Worm (Caenorhabditis elegans) whole organism, L3 larva: ENCODE data around the gene sor-1.

ENCODE experiments used
- R02D3.7 ChIP-seq: fragments of 150-350 bp; optimal IDR thresholded peaks from 2 replicates; lab custom pipeline; 2014; ENCODE audit warnings: missing biosample characterization, missing genetic modification characterization
- ZK546.5 ChIP-seq: sonication (generic microtip); optimal IDR thresholded peaks from 2 replicates; lab custom pipeline; 2017; ENCODE audit warnings: missing biosample characterization, missing genetic modification characterization
- aly-2 ChIP-seq: fragments of 150-350 bp; optimal IDR thresholded peaks from 2 replicates; lab custom pipeline; 2014; ENCODE audit warnings: missing biosample characterization, missing genetic modification characterization
- ama-1 ChIP-seq: fragments of 150-350 bp; optimal IDR thresholded peaks from 2 replicates; lab custom pipeline; 2018
- ceh-16 ChIP-seq: sonication (generic microtip); optimal IDR thresholded peaks from 2 replicates; lab custom pipeline; 2017; ENCODE audit warnings: missing biosample characterization, missing genetic modification characterization
- ceh-28 ChIP-seq: fragments of 150-350 bp; optimal IDR thresholded peaks from 2 replicates; lab custom pipeline; 2014; ENCODE audit warnings: missing biosample characterization, missing genetic modification reagents, missing genetic modification characterization
- daf-12 ChIP-seq: fragments of 150-350 bp; optimal IDR thresholded peaks from 2 replicates; lab custom pipeline; 2014; ENCODE audit warnings: missing biosample characterization, missing genetic modification reagents, missing genetic modification characterization
- elt-1 ChIP-seq: fragments of 150-350 bp; optimal IDR thresholded peaks from 2 replicates; lab custom pipeline; 2014; ENCODE audit warnings: missing biosample characterization, missing genetic modification characterization
- elt-2 ChIP-seq: sonication (generic microtip); optimal IDR thresholded peaks from 2 replicates; lab custom pipeline; 2016; ENCODE audit warnings: missing genetic modification reagents, mild to moderate bottlenecking, missing genetic modification characterization, missing compliant biosample characterization
- elt-3 ChIP-seq, 3 experiments: fragments of 150-350 bp in 1 of 3; sonication (generic microtip) in 2 of 3; optimal IDR thresholded peaks; 2 replicates in 2 of 3; 4 replicates in 1 of 3; lab custom pipeline; 2014 to 2017; ENCODE audit warnings: missing biosample characterization in 3 of 3, missing genetic modification characterization in 3 of 3
- eor-1 ChIP-seq, 2 experiments: fragments of 150-350 bp; optimal IDR thresholded peaks; 2 replicates each; lab custom pipeline; 2014 to 2018; ENCODE audit warnings: missing biosample characterization in 2 of 2, missing genetic modification characterization in 2 of 2
- fkh-10 ChIP-seq: sonication (generic microtip); optimal IDR thresholded peaks from 2 replicates; lab custom pipeline; 2017; ENCODE audit warnings: missing biosample characterization, missing genetic modification reagents, missing genetic modification characterization
- fkh-2 ChIP-seq: fragments of 150-350 bp; optimal IDR thresholded peaks from 2 replicates; lab custom pipeline; 2014; ENCODE audit warnings: missing biosample characterization, missing genetic modification reagents, missing genetic modification characterization
- fos-1 ChIP-seq: fragments of 150-350 bp; optimal IDR thresholded peaks from 2 replicates; lab custom pipeline; 2014; ENCODE audit warnings: missing biosample characterization, missing genetic modification characterization
- hmg-11 ChIP-seq: sonication (generic microtip); optimal IDR thresholded peaks from 2 replicates; lab custom pipeline; 2016; ENCODE audit warnings: missing genetic modification characterization, missing compliant biosample characterization
- jun-1 ChIP-seq: fragments of 150-350 bp; optimal IDR thresholded peaks from 2 replicates; lab custom pipeline; 2014; ENCODE audit warnings: missing biosample characterization, missing genetic modification reagents, missing genetic modification characterization
- lin-39 ChIP-seq: fragments of 150-350 bp; optimal IDR thresholded peaks from 2 replicates; lab custom pipeline; 2018; ENCODE audit warnings: missing biosample characterization, missing genetic modification reagents, missing genetic modification characterization
- mml-1 ChIP-seq: fragments of 150-350 bp; sonication (generic microtip); optimal IDR thresholded peaks from 3 replicates; lab custom pipeline; 2014; ENCODE audit warnings: missing biosample characterization, missing genetic modification characterization
- nfya-1 ChIP-seq: sonication (generic microtip); optimal IDR thresholded peaks from 2 replicates; lab custom pipeline; 2017; ENCODE audit warnings: missing genetic modification characterization, mild to moderate bottlenecking, missing compliant biosample characterization, antibody characterized with exemption, moderate library complexity; ENCODE audit not compliant: insufficient read depth
- nhr-11 ChIP-seq: fragments of 150-350 bp; optimal IDR thresholded peaks from 2 replicates; lab custom pipeline; 2014; ENCODE audit warnings: missing biosample characterization, missing genetic modification characterization
- nhr-23 ChIP-seq: fragments of 150-350 bp; optimal IDR thresholded peaks from 2 replicates; lab custom pipeline; 2014; ENCODE audit warnings: missing biosample characterization, missing genetic modification reagents, missing genetic modification characterization
- nhr-25 ChIP-seq: sonication (generic microtip); optimal IDR thresholded peaks from 2 replicates; lab custom pipeline; 2017; ENCODE audit warnings: missing biosample characterization, missing genetic modification characterization
- nhr-28 ChIP-seq: fragments of 150-350 bp; optimal IDR thresholded peaks from 2 replicates; lab custom pipeline; 2014; ENCODE audit warnings: missing biosample characterization, missing genetic modification characterization
- nhr-67 ChIP-seq: fragments of 150-350 bp; optimal IDR thresholded peaks from 2 replicates; lab custom pipeline; 2014; ENCODE audit warnings: missing biosample characterization, missing genetic modification characterization
- nhr-76 ChIP-seq: fragments of 150-350 bp; sonication (generic microtip); optimal IDR thresholded peaks from 5 replicates; lab custom pipeline; 2014; ENCODE audit warnings: missing biosample characterization, missing genetic modification characterization
- pha-4 ChIP-seq: fragments of 150-350 bp; optimal IDR thresholded peaks from 2 replicates; lab custom pipeline; 2014; ENCODE audit warnings: missing biosample characterization, missing genetic modification reagents, missing genetic modification characterization
- sea-2 ChIP-seq: fragments of 150-350 bp; sonication (generic microtip); optimal IDR thresholded peaks from 4 replicates; lab custom pipeline; 2014; ENCODE audit warnings: missing biosample characterization, missing genetic modification reagents, missing genetic modification characterization
- skn-1 ChIP-seq: fragments of 150-350 bp; optimal IDR thresholded peaks from 2 replicates; lab custom pipeline; 2014; ENCODE audit warnings: missing biosample characterization, missing genetic modification characterization
- snpc-4 ChIP-seq: fragments of 150-350 bp; optimal IDR thresholded peaks from 2 replicates; lab custom pipeline; 2014; ENCODE audit warnings: missing biosample characterization, missing genetic modification characterization
- tbx-2 ChIP-seq: sonication (generic microtip); optimal IDR thresholded peaks from 2 replicates; lab custom pipeline; 2016; ENCODE audit warnings: mild to moderate bottlenecking, missing genetic modification characterization, missing compliant biosample characterization
- unc-39 ChIP-seq: sonication (generic microtip); optimal IDR thresholded peaks from 4 replicates; lab custom pipeline; 2017; ENCODE audit warnings: missing biosample characterization, missing genetic modification characterization
- zag-1 ChIP-seq: fragments of 150-350 bp; optimal IDR thresholded peaks from 2 replicates; lab custom pipeline; 2014; ENCODE audit warnings: missing biosample characterization, missing genetic modification characterization
- ztf-4 ChIP-seq: fragments of 150-350 bp; optimal IDR thresholded peaks from 2 replicates; lab custom pipeline; 2014; ENCODE audit warnings: missing biosample characterization, missing genetic modification characterization

sor-1 gene

ce11 chrIII:8446940-8447403, 29.0 kb downstream of the sor-1 start, which contains the start of gene rpn-3 (continued):
- peak in 1 of 2 experiments; percentile 89 for TF ChIP-seq eor-1 (tag; optimal IDR thresholded peaks at IDR 0.05; lab: Kevin White, UChicago)
- peak; percentile 51 for TF ChIP-seq fos-1 (tag; lab: Kevin White, UChicago)
- TF ChIP-seq jun-1 (tag; lab: Kevin White, UChicago), result peak; percentile 95
- peak; percentile 100 for TF ChIP-seq skn-1 (tag; lab: Kevin White, UChicago)
- TF ChIP-seq elt-1 (tag; lab: Kevin White, UChicago), result peak; percentile 60
- peak; percentile 98 for TF ChIP-seq sea-2 (GFP tag; lab: Kevin White, UChicago)
- no peak for TF ChIP-seq aly-2 (tag; lab: Kevin White, UChicago)
- peak; percentile 70 for TF ChIP-seq fkh-2 (tag; lab: Kevin White, UChicago)
- TF ChIP-seq ceh-28 (tag; lab: Kevin White, UChicago), result peak; percentile 85

ce11 chrIII:8449160-8449807, 31.3 kb downstream of the sor-1 start, which contains the start of gene mrpl-32:
mrpl-32 (plus strand) TSS chrIII:8449757.
- TF ChIP-seq nhr-11, result no peak
- no peak for TF ChIP-seq ztf-4 (tag; lab: Kevin White, UChicago)
- peak; percentile 24 for TF ChIP-seq elt-2 (tag; lab: Kevin White, UChicago)
- no peak for TF ChIP-seq unc-39 (tag; lab: Kevin White, UChicago)
- peak; percentile 51 for TF ChIP-seq pha-4
- no peak for TF ChIP-seq eor-1 (tag; optimal IDR thresholded peaks at IDR 0.05; lab: Kevin White, UChicago)
- TF ChIP-seq nfya-1, result peak; percentile 12
- no peak for TF ChIP-seq skn-1 (tag; lab: Kevin White, UChicago)
- no peak for TF ChIP-seq nhr-76
- TF ChIP-seq ama-1 (lab: Kevin White, UChicago), result peak; percentile 82
- no peak for TF ChIP-seq mml-1 (tag; lab: Kevin White, UChicago)

- TF ChIP-seq pha-4 (peak; percentile 67), lin-39 (tag; lab: Kevin White, UChicago) (peak; percentile 57), ama-1 (lab: Kevin White, UChicago) (no peak)
Measured at ce11 chrIII:8450494-8450893, 32.5 kb downstream of the sor-1 start.

- TF ChIP-seq nhr-28 (tag; lab: Kevin White, UChicago), result no peak
- TF ChIP-seq nfya-1, result no peak
- no peak for TF ChIP-seq sea-2 (GFP tag; lab: Kevin White, UChicago)
- no peak for TF ChIP-seq elt-1 (tag; lab: Kevin White, UChicago)
- TF ChIP-seq ama-1 (lab: Kevin White, UChicago), result no peak
- no peak for TF ChIP-seq nhr-67 (tag; lab: Kevin White, UChicago)
- TF ChIP-seq lin-39 (tag; lab: Kevin White, UChicago), result peak; percentile 52
Measured at ce11 chrIII:8451181-8451580, 33.2 kb downstream of the sor-1 start.

- TF ChIP-seq snpc-4 (no peak), R02D3.7 (tag; lab: Kevin White, UChicago) (no peak), fkh-2 (tag; lab: Kevin White, UChicago) (no peak), fkh-10 (GFP tag; lab: Kevin White, UChicago) (no peak), tbx-2 (tag; lab: Kevin White, UChicago) (no peak), hmg-11 (tag; lab: Kevin White, UChicago) (no peak), aly-2 (tag; lab: Kevin White, UChicago) (no peak), zag-1 (tag; lab: Kevin White, UChicago) (no peak), nfya-1 (no peak), ZK546.5 (tag; lab: Kevin White, UChicago) (no peak), nhr-25 (tag; lab: Kevin White, UChicago) (no peak), skn-1 (tag; lab: Kevin White, UChicago) (no peak), sea-2 (GFP tag; lab: Kevin White, UChicago) (no peak), lin-39 (tag; lab: Kevin White, UChicago) (no peak), pha-4 (no peak), daf-12 (tag; lab: Kevin White, UChicago) (no peak), elt-3 (tag; optimal IDR thresholded peaks at IDR 0.05; lab: Kevin White, UChicago) (no peak), ceh-16 (tag; lab: Kevin White, UChicago) (no peak), nhr-23 (tag; lab: Kevin White, UChicago) (no peak)
- TF ChIP-seq, all 47 proteins: peak for 0
Measured at ce11 chrIII:8457605-8458004, 39.6 kb downstream of the sor-1 start.
